In genomic region chrIII:8811111-8811510, ce11 we compare ENCODE assay signal across 6 worm cellular contexts.
TF ChIP-seq lines count a peak whose summit lies in the region.

No protein-coding gene starts in this region.

TF ChIP-seq in whole organism, L1 larva, 84 proteins besides CTCF, POLR2A, EP300 and RAD21:
- no peak for TF ChIP-seq unc-62 (GFP tag; optimal IDR thresholded peaks at IDR 0.05; lab: Kevin White, UChicago)
- TF ChIP-seq zag-1 (tag; optimal IDR thresholded peaks at IDR 0.05; lab: Kevin White, UChicago): no peak
- TF ChIP-seq unc-86 (tag; optimal IDR thresholded peaks at IDR 0.05; lab: Kevin White, UChicago): no peak
- no peak for TF ChIP-seq nhr-19 (GFP tag; conservative IDR thresholded peaks at IDR 0.05; lab: Robert Waterston, UW)
- no peak for TF ChIP-seq nhr-20 (tag; optimal IDR thresholded peaks at IDR 0.05; lab: Kevin White, UChicago)
- peak; percentile 53 for TF ChIP-seq lin-14 (GFP tag; optimal IDR thresholded peaks at IDR 0.05; lab: Kevin White, UChicago)
- no peak for TF ChIP-seq rnt-1 (tag; optimal IDR thresholded peaks at IDR 0.05; lab: Kevin White, UChicago)
- TF ChIP-seq fkh-10 (GFP tag; optimal IDR thresholded peaks at IDR 0.05; lab: Kevin White, UChicago): peak; percentile 36
- no peak for TF ChIP-seq jun-1 (tag; optimal IDR thresholded peaks at IDR 0.05; lab: Kevin White, UChicago)
- no peak for TF ChIP-seq lir-3 (tag; optimal IDR thresholded peaks at IDR 0.05; lab: Kevin White, UChicago; ENCODE audit: poor library complexity)
- no peak for TF ChIP-seq ama-1 (optimal IDR thresholded peaks at IDR 0.05; lab: Kevin White, UChicago)

TF ChIP-seq in whole organism, L2 larva, 48 proteins besides CTCF, POLR2A, EP300 and RAD21:
- TF ChIP-seq ztf-11 (tag; optimal IDR thresholded peaks at IDR 0.05; lab: Kevin White, UChicago): no peak
- no peak for TF ChIP-seq nhr-10 (tag; optimal IDR thresholded peaks at IDR 0.05; lab: Kevin White, UChicago)
- TF ChIP-seq sem-4 (tag; optimal IDR thresholded peaks at IDR 0.05; lab: Kevin White, UChicago): peak; percentile 56
- TF ChIP-seq nhr-25 (tag; optimal IDR thresholded peaks at IDR 0.05; lab: Kevin White, UChicago): no peak

TF ChIP-seq in whole organism, L3 larva, 47 proteins besides CTCF, POLR2A, EP300 and RAD21:
- TF ChIP-seq fkh-2 (tag; optimal IDR thresholded peaks at IDR 0.05; lab: Kevin White, UChicago) (no peak), elt-1 (tag; optimal IDR thresholded peaks at IDR 0.05; lab: Kevin White, UChicago) (no peak), tbx-2 (tag; optimal IDR thresholded peaks at IDR 0.05; lab: Kevin White, UChicago) (no peak), ceh-16 (tag; optimal IDR thresholded peaks at IDR 0.05; lab: Kevin White, UChicago) (no peak), fkh-10 (GFP tag; optimal IDR thresholded peaks at IDR 0.05; lab: Kevin White, UChicago) (peak; percentile 22)

TF ChIP-seq in whole organism, L4 larva, 104 proteins besides CTCF, POLR2A, EP300 and RAD21:
- TF ChIP-seq ces-1 (GFP tag; optimal IDR thresholded peaks at IDR 0.05; lab: Kevin White, UChicago) (peak; percentile 90), T20F7.1 (GFP tag; optimal IDR thresholded peaks at IDR 0.05; lab: Kevin White, UChicago) (no peak), ctbp-1 (GFP tag; IDR thresholded peaks at IDR 0.05; lab: Robert Waterston, UW) (0 out of 2 replicates have a peak, but pooled peaks have one; percentile 23), unc-62 (GFP tag; optimal IDR thresholded peaks at IDR 0.05 in 1 of 2; lab: Kevin White, UChicago) (peak in 1 of 2 experiments; percentile 68), unc-62 (tag; optimal IDR thresholded peaks at IDR 0.05; lab: Kevin White, UChicago) (no peak), lsy-2 (tag; optimal IDR thresholded peaks at IDR 0.05; lab: Kevin White, UChicago) (peak in 1 of 2 experiments; percentile 6), fkh-10 (GFP tag; optimal IDR thresholded peaks at IDR 0.05; lab: Kevin White, UChicago) (peak; percentile 81)

TF ChIP-seq in whole organism, late embryonic, 69 proteins besides CTCF, POLR2A, EP300 and RAD21:
- TF ChIP-seq unc-42 (tag; optimal IDR thresholded peaks at IDR 0.05; lab: Kevin White, UChicago): peak; percentile 96
- TF ChIP-seq pha-2 (tag; optimal IDR thresholded peaks at IDR 0.05; lab: Kevin White, UChicago): no peak

TF ChIP-seq in whole organism, mixed stage, embryonic, 35 proteins besides CTCF, POLR2A, EP300 and RAD21:
- TF ChIP-seq ces-1 (GFP tag; optimal IDR thresholded peaks at IDR 0.05; lab: Kevin White, UChicago) (peak; percentile 98), zip-8 (tag; optimal IDR thresholded peaks at IDR 0.05; lab: Kevin White, UChicago) (peak; percentile 76), flh-1 (GFP tag; optimal IDR thresholded peaks at IDR 0.05; lab: Kevin White, UChicago) (no peak)

Comparison
In these comparisons a context has a peak if more than half of its experiments do, and no peak if none do; other contexts are left out.
1. Of the 29 proteins assayed by ChIP-seq in both whole organism, L4 larva and whole organism, L1 larva: peak only in whole organism, L4 larva: ces-1; only in whole organism, L1 larva: none; in both: fkh-10; in neither: 25; mixed calls (peak in some experiments, not most) for 2.